Fruit fly (Drosophila melanogaster) whole organism, embryonic: ENCODE results near the gene UGP.

Experiments used
- CG10147 ChIP-seq: fragments of 200-800 bp; sonication (Bioruptor generic); optimal IDR thresholded peaks from 2 replicates; lab custom pipeline; 2019; ENCODE audit warnings: missing biosample characterization, mild to moderate bottlenecking, missing genetic modification characterization, moderate library complexity
- CG10462 ChIP-seq: fragments of 200-800 bp; sonication (Bioruptor generic); optimal IDR thresholded peaks from 2 replicates; lab custom pipeline; 2016; ENCODE audit warnings: missing biosample characterization, missing genetic modification characterization
- CG10959 ChIP-seq: fragments of 200-800 bp; sonication (Bioruptor generic); IDR thresholded peaks from 2 replicates; pipeline ENCODE4 v1.3.6; 2022; ENCODE audit warnings: missing biosample characterization, missing genetic modification characterization
- CG13287 ChIP-seq: fragments of 200-800 bp; sonication (Bioruptor generic); IDR thresholded peaks from 2 replicates; pipeline ENCODE4 v1.3.6; 2022; ENCODE audit warnings: missing biosample characterization, missing genetic modification characterization; ENCODE audit not compliant: partially characterized antibody
- CG13424 ChIP-seq: fragments of 200-800 bp; sonication (Bioruptor generic); optimal IDR thresholded peaks from 2 replicates; lab custom pipeline; 2019; ENCODE audit warnings: missing biosample characterization, mild to moderate bottlenecking, missing genetic modification characterization, moderate library complexity
- CG13775 ChIP-seq: fragments of 200-800 bp; sonication (Bioruptor generic); optimal IDR thresholded peaks from 3 replicates; lab custom pipeline; 2017; ENCODE audit warnings: missing biosample characterization, mild to moderate bottlenecking, missing genetic modification characterization
- CG13894 ChIP-seq: fragments of 200-800 bp; sonication (Bioruptor generic); optimal IDR thresholded peaks from 3 replicates; lab custom pipeline; 2018; ENCODE audit warnings: missing biosample characterization, mild to moderate bottlenecking, missing genetic modification characterization, moderate library complexity
- CG1529 ChIP-seq: fragments of 200-800 bp; sonication (Bioruptor generic); optimal IDR thresholded peaks from 3 replicates; lab custom pipeline; 2018; ENCODE audit warnings: missing biosample characterization, missing genetic modification characterization
- CG15479 ChIP-seq: fragments of 200-800 bp; sonication (Bioruptor generic); optimal IDR thresholded peaks from 3 replicates; lab custom pipeline; 2019; ENCODE audit warnings: missing biosample characterization, mild to moderate bottlenecking, missing genetic modification characterization, moderate library complexity
- CG1602 ChIP-seq: fragments of 200-800 bp; sonication (Bioruptor generic); optimal IDR thresholded peaks from 3 replicates; lab custom pipeline; 2016; ENCODE audit warnings: missing biosample characterization, missing genetic modification characterization
- CG17186 ChIP-seq: fragments of 200-800 bp; sonication (Bioruptor generic); optimal IDR thresholded peaks from 3 replicates; lab custom pipeline; 2017; ENCODE audit warnings: missing biosample characterization, missing genetic modification reagents, missing genetic modification characterization
- CG17359 ChIP-seq: fragments of 200-800 bp; sonication (Bioruptor generic); optimal IDR thresholded peaks from 3 replicates; lab custom pipeline; 2018; ENCODE audit warnings: missing biosample characterization, mild to moderate bottlenecking, missing genetic modification characterization, moderate library complexity
- CG17361 ChIP-seq: fragments of 200-800 bp; sonication (Bioruptor generic); IDR thresholded peaks from 3 replicates; pipeline ENCODE4 v1.3.6; 2022; ENCODE audit warnings: missing biosample characterization, missing genetic modification characterization
- CG18619 ChIP-seq: fragments of 200-800 bp; sonication (Bioruptor generic); optimal IDR thresholded peaks from 3 replicates; lab custom pipeline; 2017; ENCODE audit warnings: missing biosample characterization, mild to moderate bottlenecking, missing genetic modification characterization
- CG30403 ChIP-seq: fragments of 200-800 bp; sonication (Bioruptor generic); optimal IDR thresholded peaks from 3 replicates; lab custom pipeline; 2016; ENCODE audit warnings: missing biosample characterization, missing genetic modification characterization
- CG32767 ChIP-seq: fragments of 200-800 bp; sonication (Bioruptor generic); IDR thresholded peaks from 2 replicates; pipeline ENCODE4 v1.3.6; 2022; ENCODE audit warnings: missing biosample characterization, missing genetic modification characterization
- CG33213 ChIP-seq: fragments of 200-800 bp; sonication (Bioruptor generic); optimal IDR thresholded peaks from 3 replicates; lab custom pipeline; 2016; ENCODE audit warnings: missing biosample characterization, missing genetic modification characterization
- CG34224 ChIP-seq: fragments of 200-800 bp; sonication (Bioruptor generic); IDR thresholded peaks from 3 replicates; pipeline ENCODE4 v1.3.6; 2022; ENCODE audit warnings: missing biosample characterization, missing genetic modification characterization; ENCODE audit not compliant: partially characterized antibody
- CG3847 ChIP-seq: fragments of 200-800 bp; sonication (Bioruptor generic); IDR thresholded peaks from 2 replicates; pipeline ENCODE4 v1.3.6; 2022; ENCODE audit warnings: missing biosample characterization, missing genetic modification characterization
- CG6791 ChIP-seq: fragments of 200-800 bp; sonication (Bioruptor generic); IDR thresholded peaks from 3 replicates; pipeline ENCODE4 v1.3.6; 2022; ENCODE audit warnings: missing biosample characterization, missing genetic modification characterization; ENCODE audit not compliant: partially characterized antibody
- CG7839 ChIP-seq: fragments of 200-800 bp; sonication (Bioruptor generic); optimal IDR thresholded peaks from 3 replicates; lab custom pipeline; 2018; ENCODE audit warnings: missing biosample characterization, mild to moderate bottlenecking, missing genetic modification characterization, moderate library complexity
- CG9727 ChIP-seq: fragments of 200-800 bp; sonication (Bioruptor generic); optimal IDR thresholded peaks from 3 replicates; lab custom pipeline; 2017; ENCODE audit warnings: missing biosample characterization, mild to moderate bottlenecking, missing genetic modification characterization
- Ets97D ChIP-seq: fragments of 200-800 bp; sonication (Bioruptor generic); optimal IDR thresholded peaks from 3 replicates; lab custom pipeline; 2016; ENCODE audit warnings: missing biosample characterization, missing genetic modification characterization
- Fer1 ChIP-seq: fragments of 200-800 bp; sonication (Bioruptor generic); optimal IDR thresholded peaks from 2 replicates; lab custom pipeline; 2017; ENCODE audit warnings: missing biosample characterization, mild to moderate bottlenecking, missing genetic modification characterization
- Fer3 ChIP-seq: fragments of 200-800 bp; sonication (Bioruptor generic); optimal IDR thresholded peaks from 2 replicates; lab custom pipeline; 2018; ENCODE audit warnings: missing biosample characterization, mild to moderate bottlenecking, missing genetic modification characterization, moderate library complexity
- Gsc ChIP-seq: fragments of 200-800 bp; sonication (Bioruptor generic); IDR thresholded peaks from 2 replicates; pipeline ENCODE4 v1.3.6; 2022; ENCODE audit warnings: missing biosample characterization, missing genetic modification characterization
- MTF-1 ChIP-seq: fragments of 200-800 bp; sonication (Bioruptor generic); optimal IDR thresholded peaks from 2 replicates; lab custom pipeline; 2018; ENCODE audit warnings: missing biosample characterization, mild to moderate bottlenecking, missing genetic modification characterization, borderline replicate concordance
- Oli ChIP-seq: fragments of 200-800 bp; sonication (Bioruptor generic); optimal IDR thresholded peaks from 2 replicates; lab custom pipeline; 2018; ENCODE audit warnings: missing biosample characterization, mild to moderate bottlenecking, missing genetic modification characterization, moderate library complexity
- Sox100B ChIP-seq: fragments of 200-800 bp; sonication (Bioruptor generic); optimal IDR thresholded peaks from 3 replicates; lab custom pipeline; 2018; ENCODE audit warnings: missing biosample characterization, mild to moderate bottlenecking, missing genetic modification characterization
- Ssrp ChIP-seq: fragments of 200-800 bp; sonication (Bioruptor generic); optimal IDR thresholded peaks from 2 replicates; lab custom pipeline; 2018; ENCODE audit warnings: missing biosample characterization, mild to moderate bottlenecking, missing genetic modification characterization, moderate library complexity
- abd-A ChIP-seq: fragments of 200-800 bp; sonication (Bioruptor generic); optimal IDR thresholded peaks from 3 replicates; lab custom pipeline; 2019; ENCODE audit warnings: missing biosample characterization, mild to moderate bottlenecking, missing genetic modification characterization, moderate library complexity
- ap ChIP-seq: fragments of 200-800 bp; sonication (Bioruptor generic); IDR thresholded peaks from 2 replicates; pipeline ENCODE4 v1.3.6; 2022; ENCODE audit warnings: missing biosample characterization, missing genetic modification characterization
- az2 ChIP-seq: fragments of 200-800 bp; sonication (Bioruptor generic); optimal IDR thresholded peaks from 3 replicates; lab custom pipeline; 2016; ENCODE audit warnings: missing biosample characterization, missing genetic modification characterization
- dmrt11E ChIP-seq: fragments of 200-800 bp; sonication (Bioruptor generic); optimal IDR thresholded peaks from 3 replicates; lab custom pipeline; 2018; ENCODE audit warnings: missing biosample characterization, mild to moderate bottlenecking, missing genetic modification characterization, moderate library complexity
- lab ChIP-seq: fragments of 200-800 bp; sonication (Bioruptor generic); optimal IDR thresholded peaks from 3 replicates; lab custom pipeline; 2017; ENCODE audit warnings: missing biosample characterization, missing genetic modification characterization, mild to moderate bottlenecking, moderate library complexity, missing genetic modification reagents
- lola ChIP-seq, 3 experiments: fragments of >200 bp in 2 of 3; fragments of 200-800 bp in 1 of 3; sonication (Bioruptor generic) in 1 of 3; optimal IDR thresholded peaks; 2 replicates each; lab custom pipeline; 2017 to 2019; ENCODE audit warnings: missing biosample characterization in 3 of 3, missing genetic modification characterization in 3 of 3, mild to moderate bottlenecking in 1 of 3, moderate library complexity in 1 of 3
- mam ChIP-seq: fragments of 200-800 bp; sonication (Bioruptor generic); optimal IDR thresholded peaks from 3 replicates; lab custom pipeline; 2016; ENCODE audit warnings: missing biosample characterization, missing genetic modification characterization
- nom ChIP-seq: fragments of 200-800 bp; sonication (Bioruptor generic); optimal IDR thresholded peaks from 2 replicates; lab custom pipeline; 2017; ENCODE audit warnings: missing biosample characterization, missing genetic modification characterization, mild to moderate bottlenecking, moderate library complexity, missing genetic modification reagents
- p53 ChIP-seq: fragments of 200-800 bp; sonication (Bioruptor generic); optimal IDR thresholded peaks from 2 replicates; lab custom pipeline; 2016; ENCODE audit warnings: missing biosample characterization, missing genetic modification characterization
- phol ChIP-seq: fragments of 200-800 bp; sonication (Bioruptor generic); optimal IDR thresholded peaks from 3 replicates; lab custom pipeline; 2018; ENCODE audit warnings: missing biosample characterization, mild to moderate bottlenecking, missing genetic modification characterization, moderate library complexity
- sc ChIP-seq, 3 experiments: fragments of >200 bp in 2 of 3; fragments of 200-800 bp in 1 of 3; sonication (Bioruptor generic) in 1 of 3; optimal IDR thresholded peaks; 2 replicates in 2 of 3; 3 replicates in 1 of 3; lab custom pipeline; 2017; ENCODE audit warnings: mild to moderate bottlenecking in 1 of 3, missing biosample characterization in 1 of 3, missing genetic modification characterization in 1 of 3, missing genetic modification reagents in 1 of 3
- sisA ChIP-seq: fragments of 200-800 bp; sonication (Bioruptor generic); IDR thresholded peaks from 2 replicates; pipeline ENCODE4 v1.3.6; 2022; ENCODE audit warnings: missing biosample characterization, missing genetic modification characterization
- stc ChIP-seq: fragments of 200-800 bp; sonication (Bioruptor generic); IDR thresholded peaks from 2 replicates; pipeline ENCODE4 v1.3.6; 2022; ENCODE audit warnings: missing biosample characterization, missing genetic modification characterization
- tll ChIP-seq, 2 experiments: fragments of 200-800 bp in 1 of 2; fragments of >200 bp in 1 of 2; sonication (Bioruptor generic) in 1 of 2; optimal IDR thresholded peaks; 2 replicates each; lab custom pipeline; 2017 to 2019; ENCODE audit warnings: missing biosample characterization in 2 of 2, missing genetic modification characterization in 2 of 2, mild to moderate bottlenecking in 1 of 2, moderate library complexity in 1 of 2
- toy ChIP-seq: fragments of 200-800 bp; sonication (Bioruptor generic); IDR thresholded peaks from 2 replicates; pipeline ENCODE4 v1.3.6; 2022; ENCODE audit warnings: missing biosample characterization, missing genetic modification characterization
- unc-4 ChIP-seq: fragments of 200-800 bp; sonication (Bioruptor generic); IDR thresholded peaks from 2 replicates; pipeline ENCODE4 v1.3.6; 2022; ENCODE audit warnings: missing biosample characterization, missing genetic modification characterization; ENCODE audit not compliant: partially characterized antibody
- zf30C ChIP-seq: fragments of 200-800 bp; sonication (Bioruptor generic); optimal IDR thresholded peaks from 3 replicates; lab custom pipeline; 2018; ENCODE audit warnings: missing biosample characterization, mild to moderate bottlenecking, missing genetic modification characterization
- zfh2 ChIP-seq: fragments of 200-800 bp; sonication (Bioruptor generic); optimal IDR thresholded peaks from 2 replicates; lab custom pipeline; 2016; ENCODE audit warnings: missing biosample characterization, missing genetic modification characterization

The UGP gene

DNA sequence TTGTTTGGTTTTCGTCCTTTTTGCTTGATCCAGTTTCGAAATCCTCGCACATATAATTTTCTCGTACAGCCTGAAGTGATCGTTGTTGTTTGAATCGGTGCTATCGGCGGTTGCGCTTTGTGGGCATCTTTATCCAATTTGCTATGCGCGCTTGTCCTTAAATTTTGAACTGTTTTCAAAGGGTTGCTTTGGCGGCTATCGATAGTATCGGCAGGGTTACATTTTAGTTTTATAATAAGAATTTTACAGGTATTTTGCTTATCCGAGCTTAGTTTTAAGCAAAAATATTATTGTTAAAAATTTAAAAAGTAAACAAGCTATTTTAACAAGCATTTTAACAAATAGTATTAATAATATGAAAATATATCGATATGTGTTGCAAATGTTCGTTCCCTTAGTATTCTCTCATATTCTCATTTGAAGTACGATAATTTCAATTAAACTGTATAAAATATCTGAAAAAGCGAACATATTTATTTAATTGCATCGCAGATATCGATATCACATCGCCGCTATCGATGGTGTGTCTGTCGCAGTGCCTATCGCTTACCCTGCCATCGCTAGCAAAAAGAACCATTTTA lies 8.2 kb upstream of the UGP start, which contains the start of the genes Klp67A and CG4452 (continued):
- no peak for TF ChIP-seq sc (optimal IDR thresholded peaks at IDR 0.05; lab: Kevin White, UChicago)
- peak; percentile 47 for TF ChIP-seq sc (GFP tag; optimal IDR thresholded peaks at IDR 0.05; lab: Kevin White, UChicago)
- TF ChIP-seq tll (GFP tag; optimal IDR thresholded peaks at IDR 0.05; lab: Kevin White, UChicago), result peak in 1 of 2 experiments; percentile 22
- no peak for TF ChIP-seq Sox100B (GFP tag; lab: Kevin White, UChicago)
- TF ChIP-seq Fer1 (GFP tag; lab: Kevin White, UChicago), result peak; percentile 16
- peak; percentile 34 for TF ChIP-seq CG1602 (GFP tag; lab: Kevin White, UChicago)
- TF ChIP-seq phol, result peak; percentile 85
- peak; percentile 22 for TF ChIP-seq mam (GFP tag; lab: Kevin White, UChicago)
- no peak for TF ChIP-seq CG10462 (GFP tag; lab: Kevin White, UChicago)
- TF ChIP-seq p53 (GFP tag; lab: Kevin White, UChicago), result no peak
- TF ChIP-seq CG33213 (GFP tag; lab: Kevin White, UChicago), result no peak
- TF ChIP-seq CG17361 (GFP tag; lab: Robert Waterston, UW), result peak; percentile 78; the same call in 2 of the 3 replicates
- TF ChIP-seq CG13424 (tag; lab: Kevin White, UChicago), result peak; percentile 54
- TF ChIP-seq stc (GFP tag; lab: Robert Waterston, UW), result no peak
- no peak for TF ChIP-seq CG32767
- no peak for TF ChIP-seq MTF-1
- TF ChIP-seq dmrt11E, result peak; percentile 63
- peak; percentile 89 for TF ChIP-seq CG13287 (GFP tag; lab: Robert Waterston, UW)
- no peak for TF ChIP-seq abd-A (tag; lab: Kevin White, UChicago)
- peak; percentile 5 for TF ChIP-seq Fer3 (tag; lab: Kevin White, UChicago)
- TF ChIP-seq CG17186, result peak; percentile 55
- TF ChIP-seq CG10147, result peak; percentile 42
- TF ChIP-seq CG6791 (GFP tag; lab: Robert Waterston, UW), result peak; percentile 83
- no peak for TF ChIP-seq lab
- no peak for TF ChIP-seq Oli (tag; lab: Kevin White, UChicago)
- TF ChIP-seq Gsc (GFP tag; lab: Robert Waterston, UW), result no peak
- TF ChIP-seq ap (GFP tag; lab: Robert Waterston, UW), result no peak
- peak; percentile 67 for TF ChIP-seq CG9727
- TF ChIP-seq Ssrp, result peak; percentile 32
- TF ChIP-seq CG34224, result peak; percentile 89
- TF ChIP-seq CG30403, result peak; percentile 69
- TF ChIP-seq CG17359 (tag; lab: Kevin White, UChicago), result peak; percentile 4
- TF ChIP-seq toy, result no peak
- TF ChIP-seq unc-4 (GFP tag; lab: Robert Waterston, UW), result peak; percentile 93
- TF ChIP-seq CG13775 (GFP tag; lab: Kevin White, UChicago), result peak; percentile 73
- peak in 1 of 3 experiments; percentile 56 for TF ChIP-seq lola (GFP tag; optimal IDR thresholded peaks at IDR 0.05; lab: Kevin White, UChicago)
- TF ChIP-seq CG13894, result peak; percentile 32
- peak; percentile 25 for TF ChIP-seq zfh2 (GFP tag; lab: Kevin White, UChicago)
- TF ChIP-seq az2 (GFP tag; lab: Kevin White, UChicago), result peak; percentile 38
- no peak for TF ChIP-seq nom
- no peak for TF ChIP-seq zf30C (GFP tag; lab: Kevin White, UChicago)
- no peak for TF ChIP-seq CG10959 (GFP tag; lab: Robert Waterston, UW)
- TF ChIP-seq CG1529, result no peak
- peak; percentile 17 for TF ChIP-seq CG18619 (GFP tag; lab: Kevin White, UChicago)
- peak; percentile 46 for TF ChIP-seq CG7839 (tag; lab: Kevin White, UChicago)
- peak; percentile 67 for TF ChIP-seq Ets97D (GFP tag; lab: Kevin White, UChicago)
- peak; percentile 39; the same call in 1 of the 2 replicates for TF ChIP-seq CG3847 (GFP tag; lab: Robert Waterston, UW)
- TF ChIP-seq sisA, result no peak
- TF ChIP-seq CG15479 (GFP tag; lab: Kevin White, UChicago), result peak; percentile 27
